Fruit fly (Drosophila melanogaster): ENCODE measurements around the gene CG15432.
A peak's percentile ranks its signal among the peaks of the same experiment; 100 is the strongest.

Gene CG15432

dm6 chr2L:4456539-4456994 is 14.4 kb downstream of the CG15432 start, which contains the start of gene Gs1l (continued):
- TF ChIP-seq CG12299 (tag; optimal IDR thresholded peaks at IDR 0.05) (no peak), CG9797 (GFP tag; optimal IDR thresholded peaks at IDR 0.05) (peak; percentile 46), sob (GFP tag; IDR thresholded peaks at IDR 0.05) (peak; percentile 38; the same call in 1 of the 2 replicates), Meics (GFP tag; optimal IDR thresholded peaks at IDR 0.05) (peak; percentile 19), Rfx (GFP tag; IDR thresholded peaks at IDR 0.05) (peak; percentile 71), MBD-R2 (GFP tag; IDR thresholded peaks at IDR 0.05) (peak; percentile 86), Fer3 (tag; optimal IDR thresholded peaks at IDR 0.05) (peak; percentile 5), stc (GFP tag; IDR thresholded peaks at IDR 0.05) (0 out of 2 replicates have a peak, but pooled peaks have one; percentile 21), Ets97D (GFP tag; optimal IDR thresholded peaks at IDR 0.05) (peak; percentile 5), HmgD (GFP tag; optimal IDR thresholded peaks at IDR 0.05) (no peak), rib (GFP tag; IDR thresholded peaks at IDR 0.05) (peak; percentile 71), NFAT (GFP tag; IDR thresholded peaks at IDR 0.05) (peak; percentile 94), grau (tag; optimal IDR thresholded peaks at IDR 0.05) (peak; percentile 33), CG14710 (tag; optimal IDR thresholded peaks at IDR 0.05) (peak; percentile 16), Optix (GFP tag; IDR thresholded peaks at IDR 0.05) (no peak), Xrp1 (GFP tag; IDR thresholded peaks at IDR 0.05) (peak; percentile 33; the same call in 1 of the 2 replicates), maf-S (GFP tag; optimal IDR thresholded peaks at IDR 0.05) (no peak), NfI (GFP tag; optimal IDR thresholded peaks at IDR 0.05) (peak; percentile 14), Deaf1 (tag; optimal IDR thresholded peaks at IDR 0.05) (peak; percentile 23), YL-1 (GFP tag; optimal IDR thresholded peaks at IDR 0.05) (peak; percentile 18), unc-4 (GFP tag; IDR thresholded peaks at IDR 0.05; ENCODE audit: partially characterized antibody) (no peak), CG3847 (GFP tag; IDR thresholded peaks at IDR 0.05) (peak; percentile 42; the same call in 1 of the 2 replicates), E2f2 (GFP tag; IDR thresholded peaks at IDR 0.05) (peak; percentile 77), CG31441 (GFP tag; IDR thresholded peaks at IDR 0.05) (0 out of 2 replicates have a peak, but pooled peaks have one; percentile 24), CG11247 (GFP tag; IDR thresholded peaks at IDR 0.05) (0 out of 2 replicates have a peak, but pooled peaks have one; percentile 22), chinmo (GFP tag; IDR thresholded peaks at IDR 0.05; ENCODE audit: partially characterized antibody) (0 out of 4 replicates have a peak, but pooled peaks have one; percentile 5), Mrtf (GFP tag; IDR thresholded peaks at IDR 0.05) (no peak), ken (GFP tag; IDR thresholded peaks at IDR 0.05) (0 out of 3 replicates have a peak, but pooled peaks have one; percentile 9), Myb (GFP tag; optimal IDR thresholded peaks at IDR 0.05) (no peak), CG15514 (GFP tag; optimal IDR thresholded peaks at IDR 0.05) (peak; percentile 37), klu (GFP tag; IDR thresholded peaks at IDR 0.05) (no peak), CG34422 (GFP tag; IDR thresholded peaks at IDR 0.05) (peak; percentile 36; the same call in 1 of the 3 replicates), sug (tag; optimal IDR thresholded peaks at IDR 0.05) (peak; percentile 22), chm (GFP tag; IDR thresholded peaks at IDR 0.05) (peak; percentile 7; the same call in 1 of the 2 replicates), CG10147 (GFP tag; optimal IDR thresholded peaks at IDR 0.05) (peak; percentile 24), CG12391 (tag; optimal IDR thresholded peaks at IDR 0.05) (peak; percentile 22), phol (tag; optimal IDR thresholded peaks at IDR 0.05) (peak; percentile 11), E2f1 (GFP tag; IDR thresholded peaks at IDR 0.05) (peak; percentile 28; the same call in 1 of the 2 replicates), bbx (GFP tag; IDR thresholded peaks at IDR 0.05; ENCODE audit: partially characterized antibody) (peak; percentile 42; the same call in 1 of the 2 replicates), CG9932 (GFP tag; IDR thresholded peaks at IDR 0.05) (peak; percentile 42; the same call in 1 of the 2 replicates), unpg (GFP tag; optimal IDR thresholded peaks at IDR 0.05) (peak; percentile 34), ERR (GFP tag; optimal IDR thresholded peaks at IDR 0.05) (peak; percentile 88), CG2712 (tag; optimal IDR thresholded peaks at IDR 0.05) (peak; percentile 34), PHDP (tag; optimal IDR thresholded peaks at IDR 0.05) (peak; percentile 30), Mad (GFP tag; optimal IDR thresholded peaks at IDR 0.05) (no peak), B-H2 (GFP tag; optimal IDR thresholded peaks at IDR 0.05) (peak; percentile 66), CG11696 (GFP tag; IDR thresholded peaks at IDR 0.05) (0 out of 2 replicates have a peak, but pooled peaks have one; percentile 8), Eip74EF (GFP tag; optimal IDR thresholded peaks at IDR 0.05) (peak in 1 of 2 experiments; percentile 68), ase (GFP tag; IDR thresholded peaks at IDR 0.05) (no peak)
